Worm (Caenorhabditis elegans): Measurements from ENCODE around the gene popl-1.
A peak's percentile ranks its signal among the peaks of the same experiment; 100 is the strongest.

The popl-1 gene

ce11 chrIII:6453665-6454064 lies 22.9 kb upstream of the popl-1 start (continued):
- TF ChIP-seq mdl-1 (tag; optimal IDR thresholded peaks at IDR 0.05) (peak in 1 of 2 experiments; percentile 66), unc-130 (GFP tag; optimal IDR thresholded peaks at IDR 0.05) (peak; percentile 48), nhr-25 (tag; optimal IDR thresholded peaks at IDR 0.05; ENCODE audit: borderline replicate concordance, insufficient read depth) (peak; percentile 60), aly-2 (tag; optimal IDR thresholded peaks at IDR 0.05) (no peak), lin-38 (GFP tag; IDR thresholded peaks at IDR 0.05) (peak; percentile 83), nhr-42 (GFP tag; IDR thresholded peaks at IDR 0.05) (0 out of 2 replicates have a peak, but pooled peaks have one; percentile 11), T26A8.4 (GFP tag; IDR thresholded peaks at IDR 0.05) (peak; percentile 37; the same call in 1 of the 2 replicates), egl-43 (GFP tag; IDR thresholded peaks at IDR 0.05) (no peak), cey-2 (tag; optimal IDR thresholded peaks at IDR 0.05; ENCODE audit: borderline replicate concordance, insufficient read depth) (no peak), Y5F2A.4 (GFP tag; optimal IDR thresholded peaks at IDR 0.05) (no peak), fos-1 (tag; optimal IDR thresholded peaks at IDR 0.05) (no peak), nhr-6 (tag; optimal IDR thresholded peaks at IDR 0.05) (peak; percentile 88), zip-2 (tag; optimal IDR thresholded peaks at IDR 0.05) (peak; percentile 39), Y75B8A.6 (GFP tag; IDR thresholded peaks at IDR 0.05) (no peak), dmd-9 (GFP tag; IDR thresholded peaks at IDR 0.05) (no peak), nhr-77 (tag; optimal IDR thresholded peaks at IDR 0.05) (peak; percentile 72), php-3 (GFP tag; IDR thresholded peaks at IDR 0.05) (no peak), Y105C5A.15 (GFP tag; IDR thresholded peaks at IDR 0.05) (no peak), nhr-28 (tag; optimal IDR thresholded peaks at IDR 0.05) (peak; percentile 80), ceh-82 (tag; optimal IDR thresholded peaks at IDR 0.05) (no peak)

DNA sequence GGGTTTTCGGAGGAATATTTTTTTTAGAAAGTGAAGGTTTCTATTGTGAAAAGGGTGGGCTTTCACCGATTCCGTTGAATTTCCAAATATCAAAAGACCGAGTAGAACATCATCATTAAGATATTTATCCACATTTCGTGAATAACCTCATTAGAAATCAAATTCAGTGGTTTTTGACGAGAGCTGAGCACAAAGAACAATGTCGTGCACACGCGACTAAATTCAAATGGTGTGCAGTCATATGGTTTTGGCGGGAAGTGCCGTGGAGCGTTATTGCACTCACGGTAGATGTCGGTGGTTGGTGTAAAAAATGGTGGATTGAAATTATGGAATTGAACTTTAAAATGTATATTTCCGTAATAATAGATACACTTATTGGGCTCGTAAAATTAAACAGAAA lies 21.9 kb upstream of the popl-1 start:
- TF ChIP-seq fos-1 (tag; optimal IDR thresholded peaks at IDR 0.05), result no peak
- no peak for TF ChIP-seq spr-1 (tag; optimal IDR thresholded peaks at IDR 0.05)
- TF ChIP-seq mep-1 (tag; optimal IDR thresholded peaks at IDR 0.05), result peak; percentile 40
- peak; percentile 76 for TF ChIP-seq hlh-30 (tag; optimal IDR thresholded peaks at IDR 0.05; ENCODE audit: insufficient read depth)
- TF ChIP-seq lin-39 (tag; optimal IDR thresholded peaks at IDR 0.05), result no peak
- no peak for TF ChIP-seq nhr-237 (tag; optimal IDR thresholded peaks at IDR 0.05)
- TF ChIP-seq lir-3 (tag; optimal IDR thresholded peaks at IDR 0.05), result no peak
- no peak for TF ChIP-seq snpc-4 (tag; optimal IDR thresholded peaks at IDR 0.05)
- no peak for TF ChIP-seq T26A8.4 (GFP tag; IDR thresholded peaks at IDR 0.05)
- TF ChIP-seq hlh-11 (tag; optimal IDR thresholded peaks at IDR 0.05), result peak; percentile 10
- no peak for TF ChIP-seq tra-1 (GFP tag; IDR thresholded peaks at IDR 0.05)
- no peak for TF ChIP-seq nhr-42 (GFP tag; IDR thresholded peaks at IDR 0.05)
- TF ChIP-seq lsy-2 (tag; optimal IDR thresholded peaks at IDR 0.05), result peak in 1 of 2 experiments; percentile 28
- no peak for TF ChIP-seq pqm-1 (tag; optimal IDR thresholded peaks at IDR 0.05)
- TF ChIP-seq lin-15B (tag; optimal IDR thresholded peaks at IDR 0.05), result no peak
- TF ChIP-seq ceh-28 (tag; optimal IDR thresholded peaks at IDR 0.05), result no peak
- TF ChIP-seq dve-1 (tag; optimal IDR thresholded peaks at IDR 0.05; ENCODE audit: insufficient read depth), result peak; percentile 5
- TF ChIP-seq ceh-44 (GFP tag; IDR thresholded peaks at IDR 0.05), result no peak
- TF ChIP-seq spr-3 (GFP tag; optimal IDR thresholded peaks at IDR 0.05), result no peak
- TF ChIP-seq unc-62 (GFP tag; optimal IDR thresholded peaks at IDR 0.05 in 1 of 2), result peak in 1 of 2 experiments; percentile 96
- TF ChIP-seq unc-62 (tag; optimal IDR thresholded peaks at IDR 0.05), result no peak
- no peak for TF ChIP-seq nhr-102 (tag; optimal IDR thresholded peaks at IDR 0.05)
- 0 out of 2 replicates have a peak, but pooled peaks have one; percentile 11 for TF ChIP-seq hmg-1.1 (GFP tag; IDR thresholded peaks at IDR 0.05)
- no peak for TF ChIP-seq sdz-12 (GFP tag; optimal IDR thresholded peaks at IDR 0.05)
- peak; percentile 58 for TF ChIP-seq dpl-1 (GFP tag; optimal IDR thresholded peaks at IDR 0.05)
- TF ChIP-seq tag-97 (GFP tag; IDR thresholded peaks at IDR 0.05), result no peak
- TF ChIP-seq nhr-111 (GFP tag; optimal IDR thresholded peaks at IDR 0.05), result no peak
- TF ChIP-seq zag-1 (tag; optimal IDR thresholded peaks at IDR 0.05), result no peak
- TF ChIP-seq mes-2 (tag; optimal IDR thresholded peaks at IDR 0.05; ENCODE audit: poor library complexity, severe bottlenecking), result peak; percentile 5
- TF ChIP-seq egl-43 (GFP tag; IDR thresholded peaks at IDR 0.05), result no peak
- TF ChIP-seq F10B5.3 (tag; optimal IDR thresholded peaks at IDR 0.05), result no peak
- TF ChIP-seq zfp-3 (GFP tag; conservative IDR thresholded peaks at IDR 0.05), result no peak
- no peak for TF ChIP-seq madf-5 (GFP tag; IDR thresholded peaks at IDR 0.05)
- TF ChIP-seq lin-38 (GFP tag; IDR thresholded peaks at IDR 0.05), result peak; percentile 39; the same call in 1 of the 2 replicates
- no peak for TF ChIP-seq ceh-20 (GFP tag; IDR thresholded peaks at IDR 0.05)

Data from whole organism, L4 larva.